Worm (Caenorhabditis elegans) whole organism, L4 larva: ENCODE measurements around the gene F54A3.2.

Source experiments
- D1046.2 ChIP-seq: fragments of 200-800 bp; sonication (Bioruptor generic); IDR thresholded peaks from 2 replicates; pipeline ENCODE4 v1.3.6; 2022; ENCODE audit warnings: missing genetic modification characterization, missing compliant biosample characterization
- Y48G9A.11 ChIP-seq: fragments of 200-800 bp; sonication (Bioruptor generic); IDR thresholded peaks from 2 replicates; pipeline ENCODE4 v1.3.6; 2022; ENCODE audit warnings: missing genetic modification reagents, missing genetic modification characterization, missing compliant biosample characterization
- ceh-44 ChIP-seq: fragments of 200-800 bp; sonication (Bioruptor generic); IDR thresholded peaks from 2 replicates; pipeline ENCODE4 v1.3.6; 2022; ENCODE audit warnings: missing genetic modification reagents, missing genetic modification characterization, missing compliant biosample characterization
- daf-12 ChIP-seq: fragments of 150-350 bp; optimal IDR thresholded peaks from 2 replicates; lab custom pipeline; 2014; ENCODE audit warnings: missing biosample characterization, missing genetic modification reagents, missing genetic modification characterization
- dve-1 ChIP-seq: sonication (generic microtip); optimal IDR thresholded peaks from 2 replicates; lab custom pipeline; 2017; ENCODE audit warnings: antibody characterized with exemption, mild to moderate bottlenecking, missing genetic modification characterization, missing compliant biosample characterization; ENCODE audit not compliant: insufficient read depth
- hmg-1.1 ChIP-seq: fragments of 200-800 bp; sonication (Bioruptor generic); IDR thresholded peaks from 2 replicates; pipeline ENCODE4 v1.3.6; 2022; ENCODE audit warnings: missing genetic modification reagents, missing genetic modification characterization, missing compliant biosample characterization
- jun-1 ChIP-seq: fragments of 150-350 bp; optimal IDR thresholded peaks from 2 replicates; lab custom pipeline; 2014; ENCODE audit warnings: missing biosample characterization, missing genetic modification reagents, missing genetic modification characterization
- lim-7 ChIP-seq: fragments of 200-800 bp; sonication (Bioruptor generic); IDR thresholded peaks from 2 replicates; pipeline ENCODE4 v1.3.6; 2022; ENCODE audit warnings: missing genetic modification characterization, missing compliant biosample characterization
- lin-38 ChIP-seq: fragments of 200-800 bp; sonication (Bioruptor generic); IDR thresholded peaks from 2 replicates; pipeline ENCODE4 v1.3.6; 2022; ENCODE audit warnings: missing genetic modification reagents, missing genetic modification characterization, missing compliant biosample characterization
- madf-5 ChIP-seq, 2 experiments: fragments of 200-800 bp; sonication (Bioruptor generic); IDR thresholded peaks; 2 replicates each; pipeline ENCODE4 v1.3.6; 2022; ENCODE audit warnings: missing compliant biosample characterization in 2 of 2, missing genetic modification characterization in 2 of 2
- mep-1 ChIP-seq: fragments of 150-350 bp; sonication (generic microtip); optimal IDR thresholded peaks from 3 replicates; lab custom pipeline; 2014; ENCODE audit warnings: missing biosample characterization, missing genetic modification characterization
- mes-2 ChIP-seq: sonication (generic microtip); optimal IDR thresholded peaks from 2 replicates; lab custom pipeline; 2016; ENCODE audit warnings: missing genotype, mild to moderate bottlenecking, missing genetic modification characterization, missing compliant biosample characterization; ENCODE audit not compliant: poor library complexity, severe bottlenecking
- nhr-11 ChIP-seq: fragments of 150-350 bp; optimal IDR thresholded peaks from 2 replicates; lab custom pipeline; 2014; ENCODE audit warnings: missing biosample characterization, missing genetic modification characterization
- nhr-111 ChIP-seq: fragments of 200-800 bp; sonication (Bioruptor generic); optimal IDR thresholded peaks from 2 replicates; lab custom pipeline; 2018; ENCODE audit warnings: mild to moderate bottlenecking, missing genetic modification characterization, missing compliant biosample characterization
- pha-4 ChIP-seq, 2 experiments: fragments of 150-350 bp in 1 of 2; fragments of 200-800 bp in 1 of 2; sonication (Bioruptor generic) in 1 of 2; IDR thresholded peaks in 1 of 2; optimal IDR thresholded peaks in 1 of 2; 2 replicates each; pipeline versions ENCODE4 v1.3.6 to Lab custom; 2014 to 2022; ENCODE audit warnings: missing genetic modification characterization in 2 of 2, missing genetic modification reagents in 2 of 2, missing biosample characterization in 1 of 2, missing compliant biosample characterization in 1 of 2
- sdz-12 ChIP-seq: fragments of 200-800 bp; sonication (Bioruptor generic); optimal IDR thresholded peaks from 2 replicates; lab custom pipeline; 2018; ENCODE audit warnings: mild to moderate bottlenecking, missing genetic modification characterization, missing compliant biosample characterization
- snpc-1.2 ChIP-seq: fragments of 200-800 bp; sonication (Bioruptor generic); IDR thresholded peaks from 2 replicates; pipeline ENCODE4 v1.3.6; 2022; ENCODE audit warnings: missing genetic modification reagents, missing genetic modification characterization, missing compliant biosample characterization
- zag-1 ChIP-seq: fragments of 150-350 bp; optimal IDR thresholded peaks from 2 replicates; lab custom pipeline; 2014; ENCODE audit warnings: missing biosample characterization, missing genetic modification characterization

F54A3.2 gene

DNA sequence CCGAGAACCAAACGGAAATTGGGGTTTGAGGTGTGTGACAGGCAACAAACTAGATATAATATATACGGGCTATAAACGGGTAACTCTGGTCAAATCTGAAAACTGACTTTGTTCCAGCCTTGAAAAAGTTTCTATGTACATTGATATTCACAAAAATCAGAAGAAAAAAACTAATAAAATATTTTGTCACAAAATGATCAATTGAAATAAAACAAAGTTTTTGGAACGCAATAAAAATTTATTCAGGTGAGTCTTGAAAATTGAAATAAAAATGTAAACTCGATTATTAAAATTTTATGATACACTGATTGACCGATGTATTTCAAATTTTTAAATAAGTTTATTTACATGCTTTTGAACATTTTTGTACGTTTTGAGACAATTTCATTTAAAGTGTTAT is 58.9 kb downstream of the F54A3.2 start, which contains the start of gene B0281.6:
B0281.6 (minus strand) TSS at position 101 of the 400 bp plus-strand sequence.
- TF ChIP-seq ceh-44 (GFP tag; lab: Robert Waterston, UW) (no peak), mes-2 (tag; lab: Kevin White, UChicago) (no peak), pha-4 (GFP tag; IDR thresholded peaks at IDR 0.05; lab: Robert Waterston, UW) (no peak), pha-4 (tag; optimal IDR thresholded peaks at IDR 0.05; lab: Kevin White, UChicago) (no peak), lin-38 (GFP tag; lab: Robert Waterston, UW) (no peak), daf-12 (tag; lab: Kevin White, UChicago) (no peak), zag-1 (tag; lab: Kevin White, UChicago) (no peak), lim-7 (GFP tag; lab: Robert Waterston, UW) (no peak), snpc-1.2 (GFP tag; lab: Robert Waterston, UW) (no peak), D1046.2 (GFP tag; lab: Robert Waterston, UW) (no peak), nhr-11 (tag; lab: Kevin White, UChicago) (no peak), sdz-12 (no peak), dve-1 (tag; lab: Kevin White, UChicago) (no peak), hmg-1.1 (GFP tag; lab: Robert Waterston, UW) (no peak), jun-1 (tag; lab: Kevin White, UChicago) (no peak), nhr-111 (GFP tag; lab: Kevin White, UChicago) (no peak), mep-1 (tag; lab: Kevin White, UChicago) (no peak), Y48G9A.11 (GFP tag; lab: Robert Waterston, UW) (no peak), madf-5 (GFP tag; IDR thresholded peaks at IDR 0.05; lab: Robert Waterston, UW) (no peak)
